Fruit fly (Drosophila melanogaster) whole organism, pupa: ENCODE measurements around the gene UQCR-14.

Experiments used
- CG10348 ChIP-seq: fragments of 200-800 bp; sonication (Bioruptor generic); IDR thresholded peaks from 2 replicates; pipeline ENCODE4 v1.3.6; 2022; ENCODE audit warnings: missing biosample characterization, missing genetic modification characterization
- CG12605 ChIP-seq: fragments of 200-800 bp; sonication (Bioruptor generic); IDR thresholded peaks from 2 replicates; pipeline ENCODE4 v1.3.6; 2022; ENCODE audit warnings: missing biosample characterization, missing genetic modification characterization
- CG13204 ChIP-seq: fragments of 200-800 bp; sonication (Bioruptor generic); optimal IDR thresholded peaks from 2 replicates; lab custom pipeline; 2018; ENCODE audit warnings: missing biosample characterization, mild to moderate bottlenecking, missing genetic modification characterization, moderate library complexity
- CG14655 ChIP-seq: fragments of 200-800 bp; sonication (Bioruptor generic); optimal IDR thresholded peaks from 3 replicates; lab custom pipeline; 2017; ENCODE audit warnings: mild to moderate bottlenecking, missing biosample characterization, missing genetic modification reagents, missing genetic modification characterization
- CG15710 ChIP-seq: fragments of 200-800 bp; sonication (Bioruptor generic); optimal IDR thresholded peaks from 2 replicates; lab custom pipeline; 2018; ENCODE audit warnings: missing biosample characterization, mild to moderate bottlenecking, missing genetic modification characterization, moderate library complexity
- CG17806 ChIP-seq: fragments of 200-800 bp; sonication (Bioruptor generic); optimal IDR thresholded peaks from 2 replicates; lab custom pipeline; 2018; ENCODE audit warnings: missing biosample characterization, mild to moderate bottlenecking, missing genetic modification characterization, moderate library complexity
- CG32121 ChIP-seq: fragments of 200-800 bp; sonication (Bioruptor generic); IDR thresholded peaks from 2 replicates; pipeline ENCODE4 v1.3.6; 2022; ENCODE audit warnings: missing biosample characterization, missing genetic modification characterization
- CG34367 ChIP-seq: fragments of 200-800 bp; sonication (Bioruptor generic); optimal IDR thresholded peaks from 2 replicates; lab custom pipeline; 2018; ENCODE audit warnings: missing biosample characterization, mild to moderate bottlenecking, missing genetic modification characterization
- CG4496 ChIP-seq: fragments of 200-800 bp; sonication (Bioruptor generic); IDR thresholded peaks from 3 replicates; pipeline ENCODE4 v1.3.6; 2022; ENCODE audit warnings: missing biosample characterization, missing genetic modification characterization
- CG8159 ChIP-seq: fragments of 200-800 bp; sonication (Bioruptor generic); optimal IDR thresholded peaks from 3 replicates; lab custom pipeline; 2018; ENCODE audit warnings: missing biosample characterization, mild to moderate bottlenecking, missing genetic modification characterization, moderate library complexity
- CG8301 ChIP-seq: fragments of 200-800 bp; sonication (Bioruptor generic); optimal IDR thresholded peaks from 2 replicates; lab custom pipeline; 2018; ENCODE audit warnings: missing biosample characterization, mild to moderate bottlenecking, missing genetic modification characterization
- CG9948 ChIP-seq: fragments of 200-800 bp; sonication (Bioruptor generic); optimal IDR thresholded peaks from 2 replicates; lab custom pipeline; 2018; ENCODE audit warnings: missing biosample characterization, mild to moderate bottlenecking, missing genetic modification characterization, moderate library complexity
- D1 ChIP-seq: fragments of 200-800 bp; sonication (Bioruptor generic); optimal IDR thresholded peaks from 2 replicates; lab custom pipeline; 2018; ENCODE audit warnings: missing biosample characterization, mild to moderate bottlenecking, missing genetic modification characterization, moderate library complexity
- EcR ChIP-seq: fragments of 200-800 bp; sonication (Bioruptor generic); optimal IDR thresholded peaks from 3 replicates; lab custom pipeline; 2019; ENCODE audit warnings: missing biosample characterization, missing genetic modification characterization, mild to moderate bottlenecking, moderate library complexity, missing genetic modification reagents
- Ets98B ChIP-seq: fragments of 200-800 bp; sonication (Bioruptor generic); IDR thresholded peaks from 2 replicates; pipeline ENCODE4 v1.3.6; 2022; ENCODE audit warnings: missing biosample characterization, missing genetic modification characterization
- Pif1A ChIP-seq: fragments of 200-800 bp; sonication (Bioruptor generic); optimal IDR thresholded peaks from 3 replicates; lab custom pipeline; 2016; ENCODE audit warnings: missing biosample characterization, missing genetic modification characterization
- Pif1B ChIP-seq: fragments of 200-800 bp; sonication (Bioruptor generic); optimal IDR thresholded peaks from 3 replicates; lab custom pipeline; 2016; ENCODE audit warnings: missing biosample characterization, missing genetic modification characterization
- Snoo ChIP-seq: fragments of 200-800 bp; sonication (Bioruptor generic); optimal IDR thresholded peaks from 3 replicates; lab custom pipeline; 2017; ENCODE audit warnings: missing biosample characterization, mild to moderate bottlenecking, missing genetic modification characterization, inconsistent platforms
- fd96Ca ChIP-seq: fragments of 200-800 bp; sonication (Bioruptor generic); IDR thresholded peaks from 3 replicates; pipeline ENCODE4 v1.3.6; 2022; ENCODE audit warnings: missing biosample characterization, missing genetic modification characterization
- gl ChIP-seq: fragments of 200-800 bp; sonication (Bioruptor generic); optimal IDR thresholded peaks from 2 replicates; lab custom pipeline; 2018; ENCODE audit warnings: missing biosample characterization, mild to moderate bottlenecking, missing genetic modification characterization
- rn ChIP-seq: fragments of 200-800 bp; sonication (Bioruptor generic); IDR thresholded peaks from 2 replicates; pipeline ENCODE4 v1.3.6; 2022; ENCODE audit warnings: missing biosample characterization, missing genetic modification characterization

UQCR-14 gene

dm6 chrX:16279340-16279941 lies 6.6 kb upstream of the UQCR-14 start:
- TF ChIP-seq CG34367 (tag; lab: Kevin White, UChicago) (peak; percentile 75), Snoo (tag; lab: Kevin White, UChicago) (peak; percentile 97), CG17806 (tag; lab: Kevin White, UChicago) (peak; percentile 81), gl (tag; lab: Kevin White, UChicago) (peak; percentile 69), CG15710 (peak; percentile 88), CG14655 (GFP tag; lab: Kevin White, UChicago) (peak; percentile 84), CG8159 (tag; lab: Kevin White, UChicago) (peak; percentile 86), CG4496 (GFP tag; lab: Robert Waterston, UW) (peak; percentile 97), CG8301 (tag; lab: Kevin White, UChicago) (peak; percentile 78), CG10348 (GFP tag; lab: Robert Waterston, UW) (peak; percentile 84), CG32121 (GFP tag; lab: Robert Waterston, UW) (peak; percentile 92), Ets98B (GFP tag; lab: Robert Waterston, UW) (peak; percentile 93), EcR (GFP tag; lab: Kevin White, UChicago) (peak; percentile 0), CG12605 (GFP tag; lab: Robert Waterston, UW) (peak; percentile 82; the same call in 1 of the 2 replicates), fd96Ca (peak; percentile 95), CG9948 (tag; lab: Kevin White, UChicago) (peak; percentile 79), Pif1A (GFP tag; lab: Kevin White, UChicago) (peak; percentile 86), rn (GFP tag; lab: Robert Waterston, UW) (peak; percentile 84), Pif1B (GFP tag; lab: Kevin White, UChicago) (peak; percentile 84), D1 (no peak), CG13204 (GFP tag; lab: Kevin White, UChicago) (peak; percentile 50)

DNA sequence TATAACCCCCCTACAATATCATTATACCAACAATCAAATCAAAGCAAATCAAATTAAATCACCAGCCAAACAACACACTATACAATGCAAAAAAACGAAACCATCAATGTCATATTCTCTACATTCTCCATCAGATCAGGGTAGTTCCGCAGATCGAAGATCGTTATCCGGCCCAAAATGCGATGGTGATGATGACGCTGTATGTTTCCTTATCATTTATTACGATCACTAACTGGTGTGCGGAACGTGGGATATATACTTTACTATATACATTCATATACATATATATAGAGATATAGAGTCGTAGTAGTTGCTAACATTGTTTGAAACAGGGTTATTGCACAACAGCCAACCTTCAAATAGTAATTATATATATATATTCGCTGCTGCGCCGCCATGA lies 4.8 kb upstream of the UQCR-14 start:
- TF ChIP-seq Pif1A (GFP tag; lab: Kevin White, UChicago) (no peak), rn (GFP tag; lab: Robert Waterston, UW) (no peak), fd96Ca (no peak), Ets98B (GFP tag; lab: Robert Waterston, UW) (no peak), CG4496 (GFP tag; lab: Robert Waterston, UW) (no peak), D1 (no peak), CG13204 (GFP tag; lab: Kevin White, UChicago) (no peak), CG17806 (tag; lab: Kevin White, UChicago) (no peak), CG8159 (tag; lab: Kevin White, UChicago) (no peak), CG12605 (GFP tag; lab: Robert Waterston, UW) (no peak)

DNA sequence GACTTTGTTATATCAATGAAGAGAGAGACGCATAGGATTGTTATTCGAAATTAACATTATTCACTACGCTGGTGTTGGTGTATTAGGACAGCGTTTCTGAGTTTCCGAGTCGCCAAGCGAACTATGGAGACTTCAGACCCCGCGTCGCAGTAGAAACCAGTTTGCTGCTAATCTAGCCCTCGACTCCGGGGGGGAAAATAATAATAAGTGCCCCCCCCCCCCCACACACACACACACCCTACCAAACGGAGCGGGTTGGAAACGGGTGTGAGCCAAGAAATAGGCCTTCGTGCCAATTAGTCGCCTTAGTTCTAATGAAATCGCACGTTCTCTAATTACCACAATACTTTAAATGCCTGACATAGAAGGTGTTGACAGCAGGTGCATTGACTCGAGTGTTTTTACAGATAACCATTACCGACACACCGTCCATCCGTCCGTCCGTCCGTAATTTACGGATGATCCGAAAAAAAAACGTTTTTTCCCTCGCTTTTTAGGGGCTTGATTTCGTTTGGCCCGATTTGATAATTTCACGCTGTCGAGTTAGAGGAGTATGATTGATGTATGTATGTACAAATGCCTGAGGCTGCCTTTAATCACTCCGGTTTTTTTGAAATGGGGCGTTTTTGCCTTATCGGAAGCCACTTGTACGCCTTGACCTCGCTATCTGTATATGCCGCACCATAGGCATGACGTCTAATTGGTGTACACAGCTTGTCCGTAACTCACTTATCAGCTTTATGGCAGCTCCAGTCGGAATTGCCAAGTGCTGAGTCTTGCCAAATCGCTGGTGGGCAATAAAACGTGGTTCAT lies 4.2 kb upstream of the UQCR-14 start:
- no peak for TF ChIP-seq CG32121 (GFP tag; lab: Robert Waterston, UW)
- TF ChIP-seq Snoo (tag; lab: Kevin White, UChicago): no peak
- TF ChIP-seq CG13204 (GFP tag; lab: Kevin White, UChicago): no peak
- TF ChIP-seq CG9948 (tag; lab: Kevin White, UChicago): no peak
- no peak for TF ChIP-seq CG17806 (tag; lab: Kevin White, UChicago)
- no peak for TF ChIP-seq CG15710
- peak; percentile 16 for TF ChIP-seq EcR (GFP tag; lab: Kevin White, UChicago)

DNA sequence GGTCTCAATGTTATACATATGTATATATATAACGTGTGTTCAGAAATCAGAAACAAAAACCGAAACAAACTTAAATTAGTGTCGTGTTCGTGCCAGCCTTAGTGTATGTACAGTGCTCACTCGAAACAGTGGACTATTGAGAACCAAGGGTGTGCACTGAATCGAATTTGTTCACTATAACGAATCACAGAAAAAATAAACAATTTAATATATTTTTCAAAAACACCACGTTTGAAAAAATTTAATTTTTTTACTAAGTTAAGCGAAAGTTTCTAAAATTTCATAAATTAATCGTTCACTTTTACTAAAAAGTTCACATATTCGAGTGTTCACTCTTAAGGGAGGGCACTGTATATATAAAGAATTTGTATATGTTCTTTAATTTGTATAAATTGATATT lies 902 bp upstream of the UQCR-14 start:
- no peak for TF ChIP-seq fd96Ca
- TF ChIP-seq CG12605 (GFP tag; lab: Robert Waterston, UW): no peak
- peak; percentile 35; the same call in 2 of the 3 replicates for TF ChIP-seq CG4496 (GFP tag; lab: Robert Waterston, UW)
- TF ChIP-seq Snoo (tag; lab: Kevin White, UChicago): peak; percentile 0
- TF ChIP-seq, all 21 proteins: peak for 2

DNA sequence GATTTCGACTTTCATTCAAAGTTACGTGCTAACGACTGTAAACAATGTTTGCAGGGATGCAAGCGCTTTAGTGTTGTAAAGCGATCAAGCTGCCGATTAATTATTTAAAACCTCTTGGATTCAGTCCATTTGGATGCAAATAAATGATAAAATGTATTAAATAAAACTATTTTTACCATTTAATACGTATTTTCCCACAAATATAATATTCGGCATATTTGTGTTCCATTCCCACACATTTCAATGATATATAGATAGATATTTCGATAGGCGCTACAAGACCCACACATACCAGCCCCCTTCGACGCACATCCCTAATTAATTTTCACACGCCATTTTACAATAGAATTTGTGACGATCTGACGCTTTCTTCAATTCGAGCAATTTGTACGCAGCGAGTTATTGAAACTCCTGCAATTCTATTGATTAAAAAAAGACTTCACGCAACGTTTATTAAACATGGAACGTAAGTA lies 2.4 kb downstream of the UQCR-14 start, which contains the start of the genes CG32576 and caz:
CG32576 (minus strand) TSS at position 42 of the 473 bp plus-strand sequence.
caz (plus strand) TSS at position 319 of the 473 bp plus-strand sequence.
- TF ChIP-seq Ets98B (GFP tag; lab: Robert Waterston, UW) (no peak), CG15710 (peak; percentile 10)

dm6 chrX:16288999-16289398 lies 2.9 kb downstream of the UQCR-14 start:
- TF ChIP-seq EcR (GFP tag; lab: Kevin White, UChicago) (no peak), fd96Ca (no peak), gl (tag; lab: Kevin White, UChicago) (no peak), Pif1B (GFP tag; lab: Kevin White, UChicago) (no peak), CG17806 (tag; lab: Kevin White, UChicago) (no peak), Snoo (tag; lab: Kevin White, UChicago) (no peak), CG13204 (GFP tag; lab: Kevin White, UChicago) (no peak), rn (GFP tag; lab: Robert Waterston, UW) (no peak), CG15710 (no peak), CG10348 (GFP tag; lab: Robert Waterston, UW) (no peak), Pif1A (GFP tag; lab: Kevin White, UChicago) (no peak), CG34367 (tag; lab: Kevin White, UChicago) (no peak), CG14655 (GFP tag; lab: Kevin White, UChicago) (no peak), CG12605 (GFP tag; lab: Robert Waterston, UW) (no peak), CG4496 (GFP tag; lab: Robert Waterston, UW) (no peak), CG8159 (tag; lab: Kevin White, UChicago) (no peak), CG32121 (GFP tag; lab: Robert Waterston, UW) (no peak)
